Fruit fly (Drosophila melanogaster) whole organism, larva: Measurements from ENCODE around the gene S6KL.

Source experiments
- noc ChIP-seq: fragments of 200-800 bp; sonication (Bioruptor generic); optimal IDR thresholded peaks from 3 replicates; lab custom pipeline; 2019; ENCODE audit warnings: missing biosample characterization, mild to moderate bottlenecking, missing genetic modification characterization, moderate library complexity

S6KL gene

DNA sequence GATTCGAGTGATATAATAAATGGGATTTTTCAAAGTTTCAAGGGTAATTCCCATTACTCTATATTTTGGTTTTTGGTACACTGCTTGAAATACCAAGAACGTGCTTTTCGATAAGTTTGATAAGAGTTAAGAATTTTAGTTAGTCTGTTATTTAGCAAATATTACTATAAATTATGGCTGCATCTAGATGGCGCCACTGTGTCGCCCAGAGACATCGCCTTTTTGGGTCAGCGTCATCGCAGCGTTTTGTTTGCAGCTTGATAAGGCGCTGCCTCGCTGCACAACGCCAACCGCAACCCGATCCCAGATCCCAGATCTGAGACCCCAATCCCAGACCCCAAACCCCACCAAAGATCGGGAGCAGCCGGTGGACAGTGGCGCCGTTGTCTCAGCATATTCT is 50.2 kb downstream of the S6KL start:
- TF ChIP-seq noc: no peak

DNA sequence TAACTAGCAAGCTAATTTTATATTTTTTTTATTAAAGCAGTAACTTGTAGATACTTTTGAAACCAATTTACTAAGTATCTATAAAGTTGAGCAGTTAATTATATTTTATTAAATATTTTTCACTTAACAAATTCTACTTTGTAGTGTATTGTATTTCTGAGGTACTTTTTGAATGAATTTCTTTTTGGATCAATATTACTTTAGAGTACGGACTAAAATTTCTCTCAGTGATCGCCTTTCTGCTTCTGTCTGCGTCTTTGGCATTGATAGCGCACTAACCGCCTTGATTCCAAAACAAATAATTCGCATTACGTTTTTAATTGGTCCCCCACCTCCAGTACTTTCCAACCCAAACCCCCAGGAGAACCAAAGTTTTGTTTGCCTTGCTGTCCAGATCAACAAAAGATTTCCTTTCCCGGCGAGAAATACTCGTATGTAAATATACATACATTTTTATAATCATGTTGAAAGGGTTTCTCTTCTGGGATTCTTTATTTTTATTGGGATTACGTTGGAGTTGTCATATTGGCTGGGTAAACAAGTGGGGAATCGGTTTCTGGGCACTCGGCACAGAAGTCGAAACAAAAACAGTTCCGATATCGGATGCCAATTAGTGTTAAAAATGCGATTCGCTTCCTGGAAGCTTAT is 50.8 kb downstream of the S6KL start:
- no peak for TF ChIP-seq noc

DNA sequence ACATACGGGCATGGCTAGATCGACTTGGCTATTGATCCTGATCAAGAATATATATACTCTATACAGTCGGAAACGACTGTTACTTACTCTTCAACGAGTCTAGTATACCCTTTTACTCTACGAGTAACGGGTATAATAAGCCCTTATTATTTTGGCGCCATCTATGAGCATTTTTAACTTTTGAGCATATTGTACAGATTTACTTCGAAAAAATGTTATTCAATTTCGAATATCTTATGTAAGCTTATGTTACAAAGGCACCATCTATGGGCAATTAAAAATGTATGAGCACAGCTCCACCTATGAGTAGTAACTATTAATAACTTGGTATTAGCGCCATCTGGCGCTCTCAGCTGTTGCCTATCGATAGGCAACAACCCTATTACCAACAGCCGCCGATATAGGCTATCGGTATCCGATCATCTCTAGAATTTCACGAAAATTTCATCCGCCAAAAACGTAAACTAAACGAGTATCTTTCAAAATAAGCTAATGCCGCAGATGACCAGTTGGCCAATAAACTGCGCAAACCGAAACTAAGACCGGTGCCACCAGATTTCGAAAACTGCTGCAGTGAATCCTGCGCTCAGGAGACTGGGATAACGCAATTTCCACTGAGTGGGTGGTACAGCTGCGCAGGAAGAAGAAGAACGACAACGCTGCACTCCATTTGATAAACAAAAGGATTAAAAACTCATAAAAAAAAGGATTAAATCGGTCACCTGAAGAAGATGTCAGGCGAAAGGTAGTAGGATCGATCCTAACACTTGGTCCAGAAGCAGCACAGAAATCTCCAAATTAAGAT is 55.2 kb downstream of the S6KL start, which contains the start of gene htk:
TSS of gene htk (plus strand) at position 435 of the 805 bp plus-strand sequence.
- no peak for TF ChIP-seq noc

dm6 chrX:18848338-18849021 is 60.2 kb downstream of the S6KL start, which contains the start of gene shop:
Gene shop (minus strand): TSS chrX:18848566.
- peak; percentile 90 for TF ChIP-seq noc

- no peak for TF ChIP-seq noc
Observed at dm6 chrX:18849022-18849368, 60.7 kb downstream of the S6KL start.
